Fruit fly (Drosophila melanogaster) whole organism, embryonic: ENCODE measurements around the gene f-cup.
A peak's percentile ranks its signal among the peaks of the same experiment; 100 is the strongest.

ENCODE experiments used
- Antp ChIP-seq: fragments of 200-800 bp; sonication (Bioruptor generic); optimal IDR thresholded peaks from 3 replicates; lab custom pipeline; 2016; ENCODE audit warnings: missing biosample characterization, missing genetic modification characterization
- Blimp-1 ChIP-seq: fragments of 200-800 bp; sonication (Bioruptor generic); optimal IDR thresholded peaks from 3 replicates; lab custom pipeline; 2018; ENCODE audit warnings: missing biosample characterization, missing genetic modification characterization, mild to moderate bottlenecking, moderate library complexity, missing genetic modification reagents
- C15 ChIP-seq: fragments of 200-800 bp; sonication (Bioruptor generic); IDR thresholded peaks from 3 replicates; pipeline ENCODE4 v1.3.6; 2022; ENCODE audit warnings: missing biosample characterization, missing genetic modification characterization
- CG10274 ChIP-seq: fragments of 200-800 bp; sonication (Bioruptor generic); optimal IDR thresholded peaks from 3 replicates; lab custom pipeline; 2017; ENCODE audit warnings: missing biosample characterization, mild to moderate bottlenecking, missing genetic modification characterization
- CG10462 ChIP-seq: fragments of 200-800 bp; sonication (Bioruptor generic); optimal IDR thresholded peaks from 2 replicates; lab custom pipeline; 2016; ENCODE audit warnings: missing biosample characterization, missing genetic modification characterization
- CG11560 ChIP-seq: fragments of 200-800 bp; sonication (Bioruptor generic); IDR thresholded peaks from 3 replicates; pipeline ENCODE4 v1.3.6; 2022; ENCODE audit warnings: missing biosample characterization, missing genetic modification characterization
- CG11696 ChIP-seq: fragments of 200-800 bp; sonication (Bioruptor generic); IDR thresholded peaks from 2 replicates; pipeline ENCODE4 v1.3.6; 2022; ENCODE audit warnings: missing biosample characterization, missing genetic modification characterization
- CG12236 ChIP-seq: fragments of 200-800 bp; sonication (Bioruptor generic); optimal IDR thresholded peaks from 2 replicates; lab custom pipeline; 2016; ENCODE audit warnings: missing biosample characterization, missing genetic modification characterization
- CG15073 ChIP-seq: fragments of 200-800 bp; sonication (Bioruptor generic); optimal IDR thresholded peaks from 2 replicates; lab custom pipeline; 2016; ENCODE audit warnings: missing biosample characterization, missing genetic modification characterization
- CG15514 ChIP-seq: fragments of 200-800 bp; sonication (Bioruptor generic); optimal IDR thresholded peaks from 3 replicates; lab custom pipeline; 2017; ENCODE audit warnings: missing biosample characterization, missing genetic modification characterization, mild to moderate bottlenecking, moderate library complexity, missing genetic modification reagents
- CG1603 ChIP-seq: fragments of 200-800 bp; sonication (Bioruptor generic); optimal IDR thresholded peaks from 2 replicates; lab custom pipeline; 2019; ENCODE audit warnings: missing biosample characterization, mild to moderate bottlenecking, missing genetic modification characterization, moderate library complexity
- CG16863 ChIP-seq: fragments of 200-800 bp; sonication (Bioruptor generic); optimal IDR thresholded peaks from 3 replicates; lab custom pipeline; 2016; ENCODE audit warnings: missing biosample characterization, missing genetic modification characterization
- CG34376 ChIP-seq: fragments of 200-800 bp; sonication (Bioruptor generic); optimal IDR thresholded peaks from 2 replicates; lab custom pipeline; 2018; ENCODE audit warnings: missing biosample characterization, mild to moderate bottlenecking, missing genetic modification characterization
- CG3726 ChIP-seq: fragments of 200-800 bp; sonication (Bioruptor generic); IDR thresholded peaks from 3 replicates; pipeline ENCODE4, ENCODE4 v1.3.6; 2022; ENCODE audit warnings: missing biosample characterization, missing genetic modification characterization
- CG4424 ChIP-seq: fragments of 200-800 bp; sonication (Bioruptor generic); optimal IDR thresholded peaks from 3 replicates; lab custom pipeline; 2016; ENCODE audit warnings: missing biosample characterization, missing genetic modification characterization
- CG6654 ChIP-seq: fragments of 200-800 bp; sonication (Bioruptor generic); optimal IDR thresholded peaks from 2 replicates; lab custom pipeline; 2017; ENCODE audit warnings: missing biosample characterization, mild to moderate bottlenecking, missing genetic modification characterization
- CG6683 ChIP-seq: fragments of 200-800 bp; sonication (Bioruptor generic); optimal IDR thresholded peaks from 2 replicates; lab custom pipeline; 2017; ENCODE audit warnings: missing biosample characterization, mild to moderate bottlenecking, missing genetic modification characterization, missing genetic modification reagents
- CG9876 ChIP-seq: fragments of 200-800 bp; sonication (Bioruptor generic); optimal IDR thresholded peaks from 2 replicates; lab custom pipeline; 2016; ENCODE audit warnings: missing biosample characterization, missing genetic modification characterization
- D19A ChIP-seq: fragments of 200-800 bp; optimal IDR thresholded peaks from 3 replicates; lab custom pipeline; 2019; ENCODE audit warnings: missing biosample characterization, mild to moderate bottlenecking, missing genetic modification characterization, moderate library complexity
- Dfd ChIP-seq, 2 experiments: fragments of >200 bp; optimal IDR thresholded peaks; 2 replicates each; lab custom pipeline; 2017; ENCODE audit warnings: missing biosample characterization in 2 of 2, missing genetic modification characterization in 2 of 2
- ERR ChIP-seq: fragments of 200-800 bp; sonication (Bioruptor generic); optimal IDR thresholded peaks from 2 replicates; lab custom pipeline; 2016; ENCODE audit warnings: missing biosample characterization, missing genetic modification characterization
- Gsc ChIP-seq: fragments of 200-800 bp; sonication (Bioruptor generic); IDR thresholded peaks from 2 replicates; pipeline ENCODE4 v1.3.6; 2022; ENCODE audit warnings: missing biosample characterization, missing genetic modification characterization
- HHEX ChIP-seq: fragments of 200-800 bp; sonication (Bioruptor generic); optimal IDR thresholded peaks from 3 replicates; lab custom pipeline; 2017; ENCODE audit warnings: missing biosample characterization, mild to moderate bottlenecking, missing genetic modification characterization, missing genetic modification reagents
- Hey ChIP-seq: fragments of 200-800 bp; sonication (Bioruptor generic); optimal IDR thresholded peaks from 3 replicates; lab custom pipeline; 2018; ENCODE audit warnings: missing biosample characterization, mild to moderate bottlenecking, missing genetic modification characterization
- Jarid2 ChIP-seq: fragments of 200-800 bp; sonication (Bioruptor generic); optimal IDR thresholded peaks from 3 replicates; lab custom pipeline; 2017; ENCODE audit warnings: mild to moderate bottlenecking, missing biosample characterization, missing genetic modification reagents, missing genetic modification characterization
- Lim3 ChIP-seq: fragments of 200-800 bp; sonication (Bioruptor generic); IDR thresholded peaks from 2 replicates; pipeline ENCODE4 v1.3.6; 2022; ENCODE audit warnings: missing biosample characterization, missing genetic modification characterization
- Mrtf ChIP-seq: fragments of 200-800 bp; sonication (Bioruptor generic); IDR thresholded peaks from 3 replicates; pipeline ENCODE4 v1.3.6; 2022; ENCODE audit warnings: missing biosample characterization, missing genetic modification characterization
- Sox100B ChIP-seq: fragments of 200-800 bp; sonication (Bioruptor generic); optimal IDR thresholded peaks from 3 replicates; lab custom pipeline; 2018; ENCODE audit warnings: missing biosample characterization, mild to moderate bottlenecking, missing genetic modification characterization
- Vsx1 ChIP-seq: fragments of 200-800 bp; sonication (Bioruptor generic); optimal IDR thresholded peaks from 2 replicates; lab custom pipeline; 2017; ENCODE audit warnings: missing biosample characterization, mild to moderate bottlenecking, missing genetic modification characterization, missing genetic modification reagents
- Xbp1 ChIP-seq: fragments of 200-800 bp; sonication (Bioruptor generic); optimal IDR thresholded peaks from 3 replicates; lab custom pipeline; 2016; ENCODE audit warnings: missing biosample characterization, mild to moderate bottlenecking, missing genetic modification characterization
- abd-A ChIP-seq: fragments of 200-800 bp; sonication (Bioruptor generic); optimal IDR thresholded peaks from 3 replicates; lab custom pipeline; 2019; ENCODE audit warnings: missing biosample characterization, mild to moderate bottlenecking, missing genetic modification characterization, moderate library complexity
- al ChIP-seq: fragments of 200-800 bp; sonication (Bioruptor generic); IDR thresholded peaks from 2 replicates; pipeline ENCODE4 v1.3.6; 2022; ENCODE audit warnings: missing biosample characterization, missing genetic modification characterization
- ap ChIP-seq: fragments of 200-800 bp; sonication (Bioruptor generic); IDR thresholded peaks from 2 replicates; pipeline ENCODE4 v1.3.6; 2022; ENCODE audit warnings: missing biosample characterization, missing genetic modification characterization
- ase ChIP-seq: fragments of 200-800 bp; sonication (Bioruptor generic); IDR thresholded peaks from 3 replicates; pipeline ENCODE4 v1.3.6; 2022; ENCODE audit warnings: missing biosample characterization, missing genetic modification characterization
- chinmo ChIP-seq: fragments of 200-800 bp; sonication (Bioruptor generic); IDR thresholded peaks from 4 replicates; pipeline ENCODE4 v1.3.6; 2022; ENCODE audit warnings: missing biosample characterization, missing genetic modification characterization; ENCODE audit not compliant: partially characterized antibody
- crp ChIP-seq, 2 experiments: fragments of 200-800 bp; sonication (Bioruptor generic); optimal IDR thresholded peaks; 2 replicates in 1 of 2; 3 replicates in 1 of 2; lab custom pipeline; 2017; ENCODE audit warnings: missing biosample characterization in 2 of 2, missing genetic modification characterization in 2 of 2, mild to moderate bottlenecking in 1 of 2, moderate library complexity in 1 of 2
- cwo ChIP-seq: fragments of 200-800 bp; sonication (Bioruptor generic); optimal IDR thresholded peaks from 3 replicates; lab custom pipeline; 2017; ENCODE audit warnings: missing biosample characterization, missing genetic modification characterization, mild to moderate bottlenecking, moderate library complexity, missing genetic modification reagents
- exex ChIP-seq: fragments of 200-800 bp; sonication (Bioruptor generic); optimal IDR thresholded peaks from 4 replicates; lab custom pipeline; 2018; ENCODE audit warnings: missing biosample characterization, mild to moderate bottlenecking, missing genetic modification characterization, moderate library complexity
- fd64A ChIP-seq: fragments of 200-800 bp; sonication (Bioruptor generic); optimal IDR thresholded peaks from 3 replicates; lab custom pipeline; 2018; ENCODE audit warnings: missing biosample characterization, mild to moderate bottlenecking, missing genetic modification characterization
- grn ChIP-seq: fragments of 200-800 bp; sonication (Bioruptor generic); optimal IDR thresholded peaks from 3 replicates; lab custom pipeline; 2017; ENCODE audit warnings: missing biosample characterization, missing genetic modification characterization
- gsb ChIP-seq: fragments of 200-800 bp; sonication (Bioruptor generic); IDR thresholded peaks from 2 replicates; pipeline ENCODE4 v1.3.6; 2022; ENCODE audit warnings: missing biosample characterization, missing genetic modification characterization
- ind ChIP-seq: fragments of 200-800 bp; sonication (Bioruptor generic); optimal IDR thresholded peaks from 3 replicates; lab custom pipeline; 2016; ENCODE audit warnings: missing biosample characterization, missing genetic modification characterization
- kay ChIP-seq: fragments of 200-800 bp; sonication (Bioruptor generic); optimal IDR thresholded peaks from 2 replicates; lab custom pipeline; 2016; ENCODE audit warnings: missing biosample characterization, missing genetic modification characterization
- maf-S ChIP-seq: fragments of 200-800 bp; sonication (Bioruptor generic); optimal IDR thresholded peaks from 2 replicates; lab custom pipeline; 2016; ENCODE audit warnings: missing biosample characterization, missing genetic modification characterization
- mam ChIP-seq: fragments of 200-800 bp; sonication (Bioruptor generic); optimal IDR thresholded peaks from 3 replicates; lab custom pipeline; 2016; ENCODE audit warnings: missing biosample characterization, missing genetic modification characterization
- nom ChIP-seq: fragments of 200-800 bp; sonication (Bioruptor generic); optimal IDR thresholded peaks from 2 replicates; lab custom pipeline; 2017; ENCODE audit warnings: missing biosample characterization, missing genetic modification characterization, mild to moderate bottlenecking, moderate library complexity, missing genetic modification reagents
- onecut ChIP-seq: fragments of 200-800 bp; sonication (Bioruptor generic); IDR thresholded peaks from 2 replicates; pipeline ENCODE4 v1.3.6; 2022; ENCODE audit warnings: missing biosample characterization, missing genetic modification characterization
- pzg ChIP-seq: fragments of 200-800 bp; sonication (Bioruptor generic); optimal IDR thresholded peaks from 3 replicates; lab custom pipeline; 2018; ENCODE audit warnings: missing biosample characterization, mild to moderate bottlenecking, missing genetic modification characterization, moderate library complexity
- sisA ChIP-seq: fragments of 200-800 bp; sonication (Bioruptor generic); IDR thresholded peaks from 2 replicates; pipeline ENCODE4 v1.3.6; 2022; ENCODE audit warnings: missing biosample characterization, missing genetic modification characterization
- stwl ChIP-seq: fragments of 200-800 bp; sonication (Bioruptor generic); optimal IDR thresholded peaks from 3 replicates; lab custom pipeline; 2018; ENCODE audit warnings: missing biosample characterization, mild to moderate bottlenecking, missing genetic modification characterization, moderate library complexity
- tup ChIP-seq: fragments of 200-800 bp; sonication (Bioruptor generic); optimal IDR thresholded peaks from 2 replicates; lab custom pipeline; 2016; ENCODE audit warnings: missing biosample characterization, mild to moderate bottlenecking, missing genetic modification characterization, moderate library complexity

f-cup gene

DNA sequence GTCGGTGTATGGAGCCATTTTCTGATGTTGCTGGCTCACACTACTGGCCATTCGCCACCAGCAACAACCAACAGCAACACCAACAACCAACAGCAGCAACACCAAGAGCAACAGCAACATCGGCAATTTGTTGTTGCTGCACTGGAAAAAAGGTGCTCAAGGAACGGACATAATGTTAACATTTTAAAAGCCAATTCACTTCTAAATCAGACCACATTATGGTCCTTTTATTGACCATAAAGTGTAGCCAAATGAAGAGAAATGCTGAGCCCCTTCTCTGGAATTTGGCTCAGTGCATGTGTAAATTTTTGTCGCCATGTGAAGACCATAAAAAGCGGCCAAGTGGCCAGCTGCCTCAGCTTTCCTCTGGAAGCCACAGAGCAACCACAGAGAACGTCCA is 16.2 kb upstream of the f-cup start (continued):
- TF ChIP-seq CG3726 (GFP tag; lab: Robert Waterston, UW), result no peak
- TF ChIP-seq CG6654 (GFP tag; lab: Kevin White, UChicago), result no peak
- 0 out of 2 replicates have a peak, but pooled peaks have one; percentile 9 for TF ChIP-seq onecut (GFP tag; lab: Robert Waterston, UW)
- TF ChIP-seq fd64A (GFP tag; lab: Kevin White, UChicago), result no peak
- TF ChIP-seq CG1603 (tag; lab: Kevin White, UChicago), result peak; percentile 62
- no peak for TF ChIP-seq CG11696 (GFP tag; lab: Robert Waterston, UW)
- TF ChIP-seq abd-A (tag; lab: Kevin White, UChicago), result no peak
- TF ChIP-seq Lim3, result no peak
- no peak for TF ChIP-seq maf-S (GFP tag; lab: Kevin White, UChicago)
- no peak for TF ChIP-seq CG15514 (GFP tag; lab: Kevin White, UChicago)
- no peak for TF ChIP-seq Vsx1 (GFP tag; lab: Kevin White, UChicago)
- TF ChIP-seq ase (GFP tag; lab: Robert Waterston, UW), result 0 out of 3 replicates have a peak, but pooled peaks have one; percentile 49
- no peak for TF ChIP-seq exex (tag; lab: Kevin White, UChicago)
- no peak for TF ChIP-seq Sox100B (GFP tag; lab: Kevin White, UChicago)
- TF ChIP-seq Dfd (GFP tag; optimal IDR thresholded peaks at IDR 0.05; lab: Kevin White, UChicago), result no peak
- TF ChIP-seq C15, result no peak
- peak; percentile 17; the same call in 1 of the 2 replicates for TF ChIP-seq ap (GFP tag; lab: Robert Waterston, UW)
- TF ChIP-seq mam (GFP tag; lab: Kevin White, UChicago), result no peak
- TF ChIP-seq grn (GFP tag; lab: Kevin White, UChicago), result no peak
- TF ChIP-seq Xbp1 (GFP tag; lab: Kevin White, UChicago), result no peak
- peak; percentile 62 for TF ChIP-seq sisA
- no peak for TF ChIP-seq CG34376 (GFP tag; lab: Kevin White, UChicago)
- TF ChIP-seq Gsc, result no peak
- TF ChIP-seq CG4424 (GFP tag; lab: Kevin White, UChicago), result no peak
- TF ChIP-seq al (GFP tag; lab: Robert Waterston, UW), result no peak
- no peak for TF ChIP-seq CG10274
- TF ChIP-seq cwo (GFP tag; lab: Kevin White, UChicago), result no peak
- TF ChIP-seq D19A (tag; lab: Kevin White, UChicago), result no peak
- TF ChIP-seq ERR, result no peak
- TF ChIP-seq Antp, result peak; percentile 59
- no peak for TF ChIP-seq tup
- TF ChIP-seq Blimp-1, result peak; percentile 39
- TF ChIP-seq chinmo (GFP tag; lab: Robert Waterston, UW), result no peak
- peak; percentile 50 for TF ChIP-seq kay
- no peak for TF ChIP-seq HHEX
- no peak for TF ChIP-seq crp (GFP tag; optimal IDR thresholded peaks at IDR 0.05; lab: Kevin White, UChicago)
- TF ChIP-seq CG16863 (GFP tag; lab: Kevin White, UChicago), result no peak
- TF ChIP-seq CG12236 (GFP tag; lab: Kevin White, UChicago), result no peak
- TF ChIP-seq gsb (GFP tag; lab: Robert Waterston, UW), result no peak
- no peak for TF ChIP-seq CG9876 (GFP tag; lab: Kevin White, UChicago)
- peak; percentile 62 for TF ChIP-seq nom (GFP tag; lab: Kevin White, UChicago)
- no peak for TF ChIP-seq Hey (tag; lab: Kevin White, UChicago)
- TF ChIP-seq Mrtf, result no peak
- no peak for TF ChIP-seq pzg
- no peak for TF ChIP-seq CG6683
- no peak for TF ChIP-seq CG15073 (GFP tag; lab: Kevin White, UChicago)
- peak; percentile 9 for TF ChIP-seq ind (GFP tag; lab: Kevin White, UChicago)
- TF ChIP-seq CG11560 (tag; lab: Robert Waterston, UW), result no peak
- TF ChIP-seq CG10462 (GFP tag; lab: Kevin White, UChicago), result no peak
- no peak for TF ChIP-seq stwl (tag; lab: Kevin White, UChicago)
- no peak for TF ChIP-seq Jarid2 (GFP tag; lab: Kevin White, UChicago)
